Worm (Caenorhabditis elegans) whole organism, early embryonic: Measurements from ENCODE around the gene R07G3.8.

Experiments
- B0310.2 ChIP-seq: sonication (generic microtip); optimal IDR thresholded peaks from 2 replicates; lab custom pipeline; 2016; ENCODE audit warnings: mild to moderate bottlenecking, missing genetic modification characterization, missing compliant biosample characterization
- F13C5.2 ChIP-seq: sonication (generic microtip); optimal IDR thresholded peaks from 2 replicates; lab custom pipeline; 2017; ENCODE audit warnings: mild to moderate bottlenecking, missing genetic modification characterization, inconsistent platforms, missing compliant biosample characterization
- ama-1 ChIP-seq: fragments of 150-350 bp; optimal IDR thresholded peaks from 2 replicates; lab custom pipeline; 2014
- ets-7 ChIP-seq: sonication (generic microtip); optimal IDR thresholded peaks from 2 replicates; lab custom pipeline; 2016; ENCODE audit warnings: missing genotype, missing genetic modification characterization, missing compliant biosample characterization
- hmbx-1 ChIP-seq: sonication (generic microtip); optimal IDR thresholded peaks from 2 replicates; lab custom pipeline; 2016; ENCODE audit warnings: mild to moderate bottlenecking, missing genetic modification characterization, missing compliant biosample characterization
- pes-1 ChIP-seq: fragments of 200-800 bp; sonication (Bioruptor generic); IDR thresholded peaks from 2 replicates; pipeline ENCODE4 v1.3.6; 2022; ENCODE audit warnings: missing genetic modification reagents, missing genetic modification characterization, missing compliant biosample characterization
- scrt-1 ChIP-seq: fragments of 200-800 bp; sonication (Bioruptor generic); IDR thresholded peaks from 2 replicates; pipeline ENCODE4 v1.3.6; 2022; ENCODE audit warnings: missing genetic modification characterization, missing compliant biosample characterization
- tbx-37 ChIP-seq: fragments of 200-800 bp; sonication (Bioruptor generic); conservative IDR thresholded peaks from 2 replicates; pipeline ENCODE4 v1.3.6; 2022; ENCODE audit warnings: missing genetic modification reagents, missing genetic modification characterization, missing compliant biosample characterization

- no peak for TF ChIP-seq ama-1 (lab: Kevin White, UChicago)
- no peak for TF ChIP-seq B0310.2 (tag; lab: Kevin White, UChicago)
- TF ChIP-seq F13C5.2 (tag; lab: Kevin White, UChicago): no peak
- TF ChIP-seq hmbx-1 (tag; lab: Kevin White, UChicago): no peak
- TF ChIP-seq pes-1 (GFP tag; lab: Robert Waterston, UW): no peak
- TF ChIP-seq scrt-1 (GFP tag; lab: Robert Waterston, UW): no peak
- no peak for TF ChIP-seq tbx-37 (GFP tag; lab: Robert Waterston, UW)
- TF ChIP-seq ets-7 (tag; lab: Kevin White, UChicago): no peak
Observed at ce11 chrII:7628640-7629039, 8.3 kb upstream of the R07G3.8 start.
